Fruit fly (Drosophila melanogaster) ovary, adult (tissue): ENCODE measurements around the gene CG31371.
A peak's percentile ranks its signal among the peaks of the same experiment; 100 is the strongest.

Experiments used
- CG17801 ChIP-seq: fragments of 200-800 bp; optimal IDR thresholded peaks from 2 replicates; lab custom pipeline; 2019; ENCODE audit warnings: missing biosample characterization, mild to moderate bottlenecking, missing genetic modification characterization, moderate library complexity; ENCODE audit not compliant: partially characterized antibody

Gene CG31371

DNA sequence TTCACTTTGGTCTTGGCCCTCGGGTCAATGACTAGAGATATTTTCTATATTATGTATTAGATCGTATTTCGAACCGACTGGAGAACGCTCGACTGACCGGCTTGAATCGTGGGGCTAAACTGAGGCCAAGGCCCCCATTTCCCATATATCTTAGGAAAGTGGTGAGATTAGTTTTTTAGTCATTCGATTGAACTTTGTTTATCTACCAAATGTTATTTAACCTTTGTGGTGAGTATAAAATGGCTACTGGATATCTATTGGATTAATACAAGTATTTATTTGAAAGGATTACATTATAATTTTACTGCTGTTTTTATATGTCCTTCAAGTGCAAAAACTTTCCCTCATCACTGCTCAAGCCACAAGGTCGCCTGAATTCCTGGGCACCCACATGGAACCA is at the start of gene CG31371:
Gene CG31371, minus strand, starts transcription at position 101 of the 400 bp plus-strand sequence.
- TF ChIP-seq CG17801 (GFP tag; lab: Kevin White, UChicago), result no peak

DNA sequence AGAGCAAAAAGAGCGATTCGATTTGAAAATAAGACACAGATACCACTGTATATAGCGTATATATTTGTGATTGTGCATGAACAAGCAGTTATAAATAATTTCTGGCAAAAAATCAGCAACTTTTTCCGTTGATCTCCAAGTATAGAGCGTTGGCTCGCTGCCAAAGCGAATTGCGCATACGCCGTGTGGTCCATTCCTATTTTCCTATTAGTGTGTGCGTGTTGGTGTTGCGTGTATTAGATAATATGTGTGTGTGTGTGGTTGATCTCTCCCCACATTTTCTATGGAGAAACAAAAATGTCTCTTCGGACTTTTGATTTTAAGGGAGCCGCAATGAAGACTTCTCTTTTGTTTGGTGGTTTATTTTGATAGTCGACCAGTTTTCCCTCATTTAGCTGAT is 49.2 kb upstream of the CG31371 start:
- no peak for TF ChIP-seq CG17801 (GFP tag; lab: Kevin White, UChicago)

DNA sequence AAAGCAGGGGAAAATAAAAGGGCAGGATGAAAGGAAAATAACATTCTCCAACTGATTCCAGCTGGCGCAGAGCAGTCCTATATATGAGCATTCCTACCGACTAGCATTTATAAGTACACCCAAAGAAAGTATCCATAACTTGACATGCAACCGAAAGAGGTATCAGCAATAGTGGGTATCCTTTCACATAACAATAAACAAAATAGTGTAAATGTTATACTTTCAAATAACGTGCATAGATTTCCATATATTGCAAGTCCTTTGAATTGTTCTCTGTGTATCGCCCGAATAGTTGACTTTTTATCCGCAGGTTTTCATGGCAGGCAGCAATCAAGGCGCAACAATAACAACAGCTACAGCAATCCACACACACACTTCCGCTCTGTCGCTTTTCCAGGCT is 46.7 kb upstream of the CG31371 start:
- TF ChIP-seq CG17801 (GFP tag; lab: Kevin White, UChicago), result no peak

DNA sequence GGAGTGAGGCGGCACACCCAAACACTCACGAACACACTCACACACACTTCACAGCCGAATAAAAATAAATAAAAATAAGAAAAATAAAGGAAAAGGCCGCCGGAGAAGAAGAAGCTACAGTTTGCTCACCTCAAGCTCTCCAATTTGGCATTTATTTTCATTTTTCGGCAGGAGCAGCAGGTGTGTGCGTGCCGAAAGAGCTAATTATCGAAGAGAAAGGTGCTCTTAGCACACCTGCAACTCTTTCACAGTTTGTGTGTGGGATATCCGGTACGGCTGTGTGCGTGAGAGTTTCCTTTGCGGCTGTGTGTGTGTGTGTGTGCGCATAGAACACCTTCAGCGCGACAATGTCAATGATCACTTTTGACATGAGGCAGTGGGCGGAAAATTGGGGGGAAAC is 41.7 kb upstream of the CG31371 start:
- TF ChIP-seq CG17801 (GFP tag; lab: Kevin White, UChicago), result no peak

DNA sequence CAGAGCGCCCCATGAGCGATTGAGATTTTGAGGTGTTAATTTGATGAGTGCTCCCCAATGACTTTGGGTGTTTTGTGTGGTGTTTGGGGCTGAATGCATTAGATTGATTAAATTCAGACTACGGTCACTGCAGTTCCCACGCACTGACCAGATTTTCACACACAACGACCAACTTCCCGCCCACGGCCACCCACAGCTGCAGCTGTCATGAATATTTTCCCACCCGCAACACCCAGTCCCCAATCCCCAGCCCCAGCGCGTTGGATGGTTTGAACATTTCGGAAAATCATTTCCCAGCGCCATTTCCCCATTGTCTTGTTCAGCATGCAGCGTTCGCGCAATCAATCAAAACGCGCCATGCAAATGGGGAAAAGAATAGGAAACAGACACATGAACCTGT is 38.2 kb upstream of the CG31371 start:
- TF ChIP-seq CG17801 (GFP tag; lab: Kevin White, UChicago), result no peak

DNA sequence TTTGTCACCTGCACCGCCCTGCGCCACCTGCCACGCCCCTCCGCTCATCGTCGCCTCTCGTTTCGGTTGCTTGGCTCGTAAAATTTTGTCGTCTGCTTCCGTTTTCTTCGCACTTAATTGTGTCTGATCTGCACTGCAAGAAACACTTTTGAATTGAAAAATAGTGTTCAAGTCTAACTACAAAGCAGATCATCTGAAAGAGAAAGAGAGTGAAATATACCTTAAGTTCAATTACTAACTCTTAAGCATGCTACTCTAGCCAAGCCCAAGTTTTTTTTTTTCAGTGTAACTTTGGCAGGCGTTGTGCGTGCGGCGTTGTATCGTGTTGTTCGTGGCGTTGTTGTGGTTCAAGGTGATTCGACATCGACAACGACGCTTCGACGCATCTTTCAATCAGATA is 36.9 kb upstream of the CG31371 start:
- no peak for TF ChIP-seq CG17801 (GFP tag; lab: Kevin White, UChicago)

DNA sequence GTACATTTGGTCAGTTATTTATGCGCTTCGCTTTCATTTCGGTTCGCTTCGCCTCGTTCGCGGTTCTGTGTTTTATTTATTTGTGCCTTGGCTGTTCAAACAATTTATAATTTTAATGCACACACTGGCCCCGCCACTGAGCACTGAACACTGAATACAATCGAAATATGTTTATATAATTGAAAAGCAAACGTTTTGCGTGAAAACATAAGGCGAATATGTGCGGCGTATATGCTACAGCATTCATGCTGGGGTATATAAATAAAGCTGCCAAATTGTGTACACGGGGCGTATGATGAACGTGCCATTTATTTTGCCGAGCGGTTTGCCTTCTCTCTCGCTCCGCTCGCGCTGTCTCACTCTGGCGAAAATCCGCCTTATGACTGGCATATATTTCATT is 33.6 kb upstream of the CG31371 start:
- TF ChIP-seq CG17801 (GFP tag; lab: Kevin White, UChicago), result no peak

DNA sequence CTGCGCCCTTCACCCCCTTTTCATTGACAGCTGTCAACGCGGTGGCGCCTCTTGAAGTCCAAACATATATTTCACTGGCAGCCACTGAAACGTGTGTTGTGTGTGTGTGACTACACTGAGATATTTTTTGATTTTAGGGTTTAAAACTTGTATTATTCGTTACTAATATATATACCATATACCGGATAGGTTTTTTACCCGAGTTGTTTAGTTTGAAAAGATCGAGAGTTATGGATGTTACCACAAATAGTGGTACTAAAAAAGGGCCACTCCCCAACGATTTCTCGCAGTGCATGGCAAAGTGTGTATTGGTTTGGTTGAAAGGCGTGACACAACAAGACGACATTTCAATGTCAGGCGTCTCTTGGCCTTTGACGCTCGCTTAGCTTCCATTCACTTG is 33.1 kb upstream of the CG31371 start:
- no peak for TF ChIP-seq CG17801 (GFP tag; lab: Kevin White, UChicago)

DNA sequence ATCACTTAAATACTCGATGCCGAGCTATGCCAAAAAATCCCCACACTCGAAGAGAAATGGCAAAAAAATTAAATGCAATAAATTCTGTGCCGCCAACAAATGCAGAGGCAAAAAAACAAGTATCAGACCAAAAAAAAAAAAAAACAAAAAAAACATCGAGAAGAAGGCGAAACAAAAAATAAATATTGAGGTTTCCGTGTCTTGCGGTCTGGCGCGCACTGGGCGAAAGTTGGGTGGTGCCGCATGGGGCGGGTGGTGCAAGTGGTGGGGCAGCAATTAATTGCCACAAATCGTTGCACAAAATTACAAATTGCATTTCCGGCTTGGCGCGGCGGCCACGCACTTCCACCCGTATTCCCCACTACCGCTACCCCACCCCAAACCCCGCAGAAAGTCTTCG is 31.1 kb upstream of the CG31371 start:
- TF ChIP-seq CG17801 (GFP tag; lab: Kevin White, UChicago), result no peak

DNA sequence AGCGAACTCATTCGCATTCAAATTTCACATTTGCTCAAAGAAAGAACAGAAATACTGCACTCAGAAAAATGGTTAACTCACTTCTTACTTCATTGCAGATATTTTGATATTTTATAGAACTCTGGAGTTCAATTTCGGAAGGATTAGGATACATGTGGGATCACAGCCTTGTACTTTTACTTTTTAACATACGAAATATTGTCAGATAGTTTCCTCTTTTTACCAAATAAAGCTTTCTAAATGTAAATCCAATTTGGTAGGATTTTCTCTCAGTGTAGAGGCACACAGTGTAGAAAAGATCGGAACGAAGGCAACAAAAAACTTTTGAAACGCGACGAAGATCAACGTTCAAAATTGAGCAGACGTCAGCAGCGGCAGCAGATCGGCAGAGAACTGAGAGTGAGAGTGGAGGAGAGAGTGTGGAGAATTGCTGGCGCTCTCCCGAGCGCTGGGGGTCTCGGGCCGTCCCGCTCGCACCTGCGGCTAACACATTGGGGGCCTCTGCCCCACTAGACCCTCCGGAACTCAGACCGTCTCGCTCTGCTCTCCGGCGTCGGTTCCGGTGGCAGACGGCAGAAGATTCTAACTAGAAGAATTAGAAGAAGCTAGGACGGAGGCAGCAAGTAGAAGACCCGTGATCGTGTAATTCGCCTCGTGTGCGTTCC is 28.8 kb upstream of the CG31371 start, which contains the start of gene tmod:
Gene tmod, plus strand, starts transcription at position 619 of the 665 bp plus-strand sequence.
- TF ChIP-seq CG17801 (GFP tag; lab: Kevin White, UChicago), result peak; percentile 63

DNA sequence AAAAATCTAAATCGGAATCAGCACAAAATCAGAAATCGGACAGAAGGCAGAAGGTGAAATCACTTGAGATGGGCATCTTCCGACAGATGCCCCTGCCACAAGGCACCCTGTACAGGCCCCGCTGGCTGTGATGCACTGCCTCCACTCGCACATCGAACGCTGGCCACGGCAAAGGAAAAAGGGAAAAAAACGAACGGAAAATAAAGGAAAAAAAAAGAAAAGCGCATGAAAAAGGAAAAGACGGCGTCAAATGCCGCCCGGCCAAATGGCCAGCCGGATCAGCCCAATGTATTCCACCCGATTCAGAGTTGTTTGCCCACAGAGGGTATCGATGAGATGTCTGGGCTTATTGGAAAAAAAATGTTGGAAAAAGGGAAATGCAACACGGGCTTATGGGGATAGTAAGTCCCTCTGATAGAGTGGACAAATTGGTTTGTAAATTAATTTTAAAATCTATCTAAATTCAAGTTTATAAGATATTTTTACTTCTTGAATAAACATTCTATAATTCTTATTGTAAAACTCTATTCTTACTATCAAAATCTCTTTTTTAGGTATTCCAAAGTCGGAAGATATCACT is 27.9 kb upstream of the CG31371 start:
- no peak for TF ChIP-seq CG17801 (GFP tag; lab: Kevin White, UChicago)

DNA sequence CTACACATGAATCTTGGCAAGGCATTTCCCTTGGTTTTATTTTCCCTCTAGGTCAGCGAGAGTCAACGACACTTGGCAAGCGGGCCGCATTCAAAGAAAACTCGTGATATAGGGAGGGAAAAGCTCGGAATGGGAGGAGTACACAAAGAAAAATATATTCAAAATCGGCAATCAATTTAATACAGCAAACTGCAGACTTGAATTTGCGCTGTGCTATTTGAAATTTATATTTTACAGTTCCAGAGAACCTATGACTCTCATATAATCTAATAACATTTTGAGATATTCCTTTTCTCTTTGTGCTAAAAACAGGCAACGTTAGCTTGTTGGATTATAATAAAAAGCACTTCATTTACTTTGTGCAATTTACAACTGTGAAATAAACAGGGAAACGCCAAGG is 26.3 kb upstream of the CG31371 start:
- no peak for TF ChIP-seq CG17801 (GFP tag; lab: Kevin White, UChicago)

DNA sequence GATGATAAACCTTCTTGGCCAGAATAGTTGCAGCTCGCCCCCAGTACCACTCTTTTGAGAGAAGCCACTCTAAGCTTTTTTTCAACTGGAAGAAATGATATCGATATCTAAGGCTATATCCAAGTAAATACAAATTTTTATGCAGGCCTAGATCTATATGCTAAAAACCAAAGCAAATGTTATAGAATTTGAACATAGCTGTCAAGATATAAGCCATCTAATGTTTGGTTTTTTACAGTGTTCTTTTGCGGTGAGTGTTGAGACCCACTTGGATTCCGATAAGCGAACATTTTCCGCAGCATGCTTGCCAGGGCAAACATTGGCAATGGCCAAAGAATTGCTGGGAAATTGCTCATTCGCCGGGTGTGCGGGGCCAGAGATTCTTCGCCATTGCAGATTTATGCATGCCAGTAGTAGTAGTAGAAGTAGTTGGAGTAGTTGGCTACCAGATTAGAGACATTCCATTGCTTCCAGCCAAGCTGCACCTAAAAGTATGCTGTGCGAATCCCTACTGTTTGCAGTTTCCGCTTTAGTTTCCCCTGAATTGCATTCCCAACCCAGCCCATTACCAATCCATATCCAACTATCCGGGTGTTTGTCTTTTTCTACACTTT is 25.5 kb upstream of the CG31371 start:
- no peak for TF ChIP-seq CG17801 (GFP tag; lab: Kevin White, UChicago)

DNA sequence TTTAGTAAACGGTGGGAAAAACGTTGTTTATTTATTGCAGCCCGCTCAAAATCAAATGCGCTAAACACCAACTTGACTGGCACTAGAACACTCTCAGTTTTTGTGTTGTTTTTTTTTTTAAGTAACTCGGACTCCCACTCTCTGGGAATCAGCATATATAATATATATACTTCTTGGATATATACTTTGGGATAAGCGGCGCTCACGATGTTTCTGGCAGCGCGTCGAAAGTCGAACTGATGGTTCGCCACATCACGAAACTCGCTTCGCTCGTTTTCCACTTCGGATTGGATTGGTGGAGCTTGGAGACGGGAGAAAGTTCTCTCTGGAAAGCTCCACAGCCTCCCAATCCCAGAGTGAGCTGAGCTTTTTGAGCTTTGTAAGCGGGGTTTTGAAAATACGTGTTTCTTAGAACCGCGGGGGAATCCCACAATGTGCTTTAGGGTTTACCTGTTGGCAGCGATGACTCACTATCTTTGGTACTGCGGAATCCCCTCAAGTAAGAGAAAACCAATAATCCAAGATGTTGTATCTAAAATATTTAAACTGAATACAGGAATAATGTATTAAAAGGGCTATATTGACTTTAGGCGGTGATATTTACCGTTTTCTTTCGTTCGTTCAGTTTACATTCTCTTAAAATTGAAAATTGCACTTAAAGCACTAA is 23.6 kb upstream of the CG31371 start, which contains the start of gene jdp:
Gene jdp, minus strand, starts transcription at position 239 of the 667 bp plus-strand sequence.
- TF ChIP-seq CG17801 (GFP tag; lab: Kevin White, UChicago), result peak; percentile 5

DNA sequence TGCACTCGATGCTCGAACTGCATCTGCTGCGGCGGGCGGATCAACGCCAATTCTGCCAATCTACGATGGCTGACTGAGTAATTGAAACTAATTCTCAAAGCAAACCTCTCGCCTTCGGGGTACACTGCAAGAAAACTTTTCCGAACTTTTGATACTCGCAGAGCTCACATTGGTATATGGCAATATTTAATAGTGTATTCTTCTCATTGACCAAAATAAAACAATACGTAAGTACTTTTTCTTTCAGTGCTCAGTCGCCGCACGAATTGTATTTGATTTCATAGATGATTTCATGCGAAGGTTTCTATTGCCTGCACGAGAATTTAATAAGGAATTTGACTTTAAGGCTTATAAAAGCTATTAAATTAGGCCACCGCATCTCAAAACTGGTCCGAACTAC is 22.3 kb upstream of the CG31371 start:
- TF ChIP-seq CG17801 (GFP tag; lab: Kevin White, UChicago), result no peak
